Fruit fly (Drosophila melanogaster): ENCODE data around the gene CG8032.

dm6 chr3R:8645580-8646220 lies 18.2 kb upstream of the CG8032 start, which contains the start of gene Cyp313b1:
- TF ChIP-seq EcR (GFP tag; optimal IDR thresholded peaks at IDR 0.05) (no peak), CG14655 (GFP tag; optimal IDR thresholded peaks at IDR 0.05) (no peak)
